Fruit fly (Drosophila melanogaster): ENCODE results near the gene Gr10b.
A peak's percentile ranks its signal among the peaks of the same experiment; 100 is the strongest.

Gene Gr10b

DNA sequence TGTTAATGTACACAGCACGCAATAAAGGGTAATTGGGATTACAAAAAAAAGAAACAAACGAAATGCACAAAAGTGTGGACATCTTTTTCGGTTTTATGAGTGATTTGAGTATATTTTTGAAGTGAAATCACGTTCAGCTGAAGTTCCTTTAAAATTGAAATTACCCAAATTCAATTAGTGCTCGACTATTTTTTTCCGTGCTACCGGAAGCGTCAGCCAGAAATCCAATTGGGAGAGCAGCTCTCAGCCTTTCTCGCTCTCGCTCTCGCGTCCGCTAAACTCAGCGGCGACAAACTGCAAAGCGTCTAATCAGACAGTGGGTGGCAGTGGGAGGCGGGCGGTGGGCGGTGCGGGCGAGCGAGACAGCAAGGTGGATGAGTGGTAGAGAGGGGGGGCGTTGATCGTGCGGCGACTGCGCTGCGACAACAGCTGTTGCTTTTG, 10.3 kb upstream of the Gr10b start (continued):
- TF ChIP-seq nerfin-2 (GFP tag; IDR thresholded peaks at IDR 0.05; ENCODE audit: partially characterized antibody) (no peak), wek (GFP tag; optimal IDR thresholded peaks at IDR 0.05) (peak; percentile 67), Spps (tag; optimal IDR thresholded peaks at IDR 0.05) (no peak), Ptx1 (GFP tag; IDR thresholded peaks at IDR 0.05) (peak; percentile 90), schlank (tag; optimal IDR thresholded peaks at IDR 0.05) (peak; percentile 87), phol (tag; optimal IDR thresholded peaks at IDR 0.05) (peak; percentile 86), CG17385 (GFP tag; optimal IDR thresholded peaks at IDR 0.05) (peak; percentile 87), CG7745 (tag; optimal IDR thresholded peaks at IDR 0.05) (no peak), CG14667 (GFP tag; IDR thresholded peaks at IDR 0.05) (peak; percentile 75; the same call in 1 of the 2 replicates), ash1 (GFP tag; optimal IDR thresholded peaks at IDR 0.05) (no peak), sna (GFP tag; IDR thresholded peaks at IDR 0.05; ENCODE audit: partially characterized antibody) (no peak), zen (tag; optimal IDR thresholded peaks at IDR 0.05) (peak; percentile 68), tio (GFP tag; optimal IDR thresholded peaks at IDR 0.05) (peak; percentile 89), Dfd (GFP tag; optimal IDR thresholded peaks at IDR 0.05) (no peak), CG1792 (GFP tag; optimal IDR thresholded peaks at IDR 0.05) (peak; percentile 86), CG1832 (GFP tag; optimal IDR thresholded peaks at IDR 0.05) (peak; percentile 56), zfh1 (GFP tag; IDR thresholded peaks at IDR 0.05) (peak; percentile 75; the same call in 2 of the 3 replicates), repo (GFP tag; optimal IDR thresholded peaks at IDR 0.05) (peak; percentile 85), slbo (GFP tag; IDR thresholded peaks at IDR 0.05) (peak; percentile 95), CG8765 (GFP tag; IDR thresholded peaks at IDR 0.05) (peak; percentile 88; the same call in 1 of the 2 replicates), HLHmδ (GFP tag; optimal IDR thresholded peaks at IDR 0.05) (no peak), CG33213 (GFP tag; optimal IDR thresholded peaks at IDR 0.05) (peak; percentile 91), lbe (GFP tag; optimal IDR thresholded peaks at IDR 0.05) (peak; percentile 90), Taf1 (GFP tag; IDR thresholded peaks at IDR 0.05) (peak; percentile 68), Myb (GFP tag; optimal IDR thresholded peaks at IDR 0.05) (peak; percentile 79), insv (GFP tag; optimal IDR thresholded peaks at IDR 0.05) (peak; percentile 1 to 70), trem (tag; optimal IDR thresholded peaks at IDR 0.05) (peak; percentile 53), Ssrp (tag; optimal IDR thresholded peaks at IDR 0.05) (peak; percentile 74), Nf-YA (GFP tag; IDR thresholded peaks at IDR 0.05) (peak; percentile 80), eve (GFP tag; optimal IDR thresholded peaks at IDR 0.05) (peak in 1 of 2 experiments; percentile 94), Vsx1 (GFP tag; optimal IDR thresholded peaks at IDR 0.05) (peak; percentile 65), CG32532 (GFP tag; IDR thresholded peaks at IDR 0.05) (peak; percentile 92), CG14014 (GFP tag; IDR thresholded peaks at IDR 0.05) (peak; percentile 91), Ets65A (GFP tag) (peak; percentile 98), CG17568 (GFP tag; optimal IDR thresholded peaks at IDR 0.05) (peak; percentile 81), CG9609 (GFP tag; optimal IDR thresholded peaks at IDR 0.05) (peak; percentile 87), grau (tag; optimal IDR thresholded peaks at IDR 0.05) (peak; percentile 89), CG34224 (GFP tag; IDR thresholded peaks at IDR 0.05; ENCODE audit: partially characterized antibody) (no peak), D19A (tag; optimal IDR thresholded peaks at IDR 0.05) (peak; percentile 77), ERR (GFP tag; optimal IDR thresholded peaks at IDR 0.05) (peak; percentile 90), CG7372 (GFP tag; IDR thresholded peaks at IDR 0.05) (peak; percentile 90), Hr3 (GFP tag; optimal IDR thresholded peaks at IDR 0.05) (peak; percentile 82), MTF-1 (GFP tag; optimal IDR thresholded peaks at IDR 0.05; ENCODE audit: borderline replicate concordance) (peak; percentile 57), E2f2 (GFP tag; IDR thresholded peaks at IDR 0.05) (peak; percentile 68), dm (GFP tag; optimal IDR thresholded peaks at IDR 0.05) (peak; percentile 80), corto (GFP tag; optimal IDR thresholded peaks at IDR 0.05) (peak; percentile 85), CG4707 (GFP tag; optimal IDR thresholded peaks at IDR 0.05) (peak; percentile 56), CG11723 (GFP tag; optimal IDR thresholded peaks at IDR 0.05) (peak; percentile 76), CG10147 (GFP tag; optimal IDR thresholded peaks at IDR 0.05) (peak; percentile 89), CG2889 (GFP tag; IDR thresholded peaks at IDR 0.05) (peak; percentile 86), CG4854 (GFP tag; optimal IDR thresholded peaks at IDR 0.05) (peak; percentile 89)
